Worm (Caenorhabditis elegans): ENCODE measurements around the gene F54A3.2.

Gene F54A3.2

DNA sequence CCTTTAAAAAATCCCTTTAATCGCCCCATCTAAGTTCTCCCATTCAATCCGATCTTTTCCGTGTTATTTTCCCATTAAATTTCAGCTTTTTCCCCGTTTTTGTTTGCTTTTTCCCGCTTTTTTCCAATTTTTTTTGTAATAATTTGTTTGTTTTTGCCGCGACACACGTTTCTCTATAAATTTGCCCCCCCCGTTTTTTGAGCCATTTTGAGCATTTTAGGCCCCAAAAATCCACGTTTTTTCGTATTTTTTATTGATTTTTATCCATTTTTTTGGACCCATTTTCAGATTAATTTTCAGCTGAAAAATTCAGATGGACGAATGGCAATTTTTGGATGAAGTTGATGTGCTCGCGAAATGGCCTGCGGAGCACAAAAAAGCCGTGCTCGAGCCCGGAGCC is at the start of gene F54A3.2:
Gene F54A3.2 (plus strand): TSS at position 301 of the 400 bp plus-strand sequence.
- no peak for TF ChIP-seq fkh-6 (tag; optimal IDR thresholded peaks at IDR 0.05)
- no peak for TF ChIP-seq unc-86 (tag; optimal IDR thresholded peaks at IDR 0.05)
- no peak for TF ChIP-seq lin-11 (tag; optimal IDR thresholded peaks at IDR 0.05)
- no peak for TF ChIP-seq pax-1 (tag; optimal IDR thresholded peaks at IDR 0.05)
- TF ChIP-seq ama-1 (optimal IDR thresholded peaks at IDR 0.05) = no peak
- no peak for TF ChIP-seq ttx-3 (tag; optimal IDR thresholded peaks at IDR 0.05)
- TF ChIP-seq ets-4 (tag; optimal IDR thresholded peaks at IDR 0.05) = no peak
- no peak for TF ChIP-seq Y22D7AL.16 (tag; optimal IDR thresholded peaks at IDR 0.05)
- TF ChIP-seq ceh-45 (GFP tag; IDR thresholded peaks at IDR 0.05) = no peak
- TF ChIP-seq ceh-18 (tag; optimal IDR thresholded peaks at IDR 0.05) = no peak
- TF ChIP-seq che-1 (tag; optimal IDR thresholded peaks at IDR 0.05) = no peak
- TF ChIP-seq dve-1 (tag; optimal IDR thresholded peaks at IDR 0.05) = no peak
- no peak for TF ChIP-seq tbx-2 (tag; optimal IDR thresholded peaks at IDR 0.05)
- no peak for TF ChIP-seq ahr-1 (tag; optimal IDR thresholded peaks at IDR 0.05)
- TF ChIP-seq nhr-232 (tag; optimal IDR thresholded peaks at IDR 0.05) = no peak
- TF ChIP-seq syd-9 (tag; optimal IDR thresholded peaks at IDR 0.05) = no peak
- no peak for TF ChIP-seq zip-5 (tag; optimal IDR thresholded peaks at IDR 0.05)

DNA sequence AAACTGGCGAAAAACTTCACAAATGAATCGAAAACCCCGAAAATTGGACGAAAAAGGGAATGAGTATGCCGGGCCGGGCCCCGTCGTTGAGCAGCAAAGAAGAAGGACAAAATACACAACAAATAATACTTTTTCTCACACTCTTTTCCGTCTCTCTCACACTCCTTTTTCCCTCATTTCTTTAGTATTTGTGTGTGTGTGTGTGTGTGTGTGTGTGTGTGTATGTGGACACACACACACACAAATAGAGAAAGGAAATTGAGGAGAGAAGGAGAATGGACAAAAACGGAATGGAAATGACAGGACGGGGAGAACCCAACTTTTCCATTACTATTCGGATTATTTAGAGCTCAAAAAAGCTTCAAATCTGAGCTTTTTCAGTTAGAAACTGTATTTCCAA is 47.9 kb upstream of the F54A3.2 start:
- TF ChIP-seq ceh-31 (tag; optimal IDR thresholded peaks at IDR 0.05) (peak; percentile 47), syd-9 (tag; optimal IDR thresholded peaks at IDR 0.05) (no peak), fkh-10 (GFP tag; optimal IDR thresholded peaks at IDR 0.05) (no peak), elt-2 (tag; optimal IDR thresholded peaks at IDR 0.05) (peak; percentile 9), nfya-1 (tag; optimal IDR thresholded peaks at IDR 0.05) (peak; percentile 40), tbx-2 (tag; optimal IDR thresholded peaks at IDR 0.05) (peak; percentile 52), dve-1 (tag; optimal IDR thresholded peaks at IDR 0.05) (peak; percentile 14), ceh-34 (tag; optimal IDR thresholded peaks at IDR 0.05) (peak; percentile 27), unc-42 (tag; optimal IDR thresholded peaks at IDR 0.05) (peak; percentile 53), unc-3 (GFP tag; conservative IDR thresholded peaks at IDR 0.05) (no peak), unc-3 (tag; optimal IDR thresholded peaks at IDR 0.05) (no peak)

DNA sequence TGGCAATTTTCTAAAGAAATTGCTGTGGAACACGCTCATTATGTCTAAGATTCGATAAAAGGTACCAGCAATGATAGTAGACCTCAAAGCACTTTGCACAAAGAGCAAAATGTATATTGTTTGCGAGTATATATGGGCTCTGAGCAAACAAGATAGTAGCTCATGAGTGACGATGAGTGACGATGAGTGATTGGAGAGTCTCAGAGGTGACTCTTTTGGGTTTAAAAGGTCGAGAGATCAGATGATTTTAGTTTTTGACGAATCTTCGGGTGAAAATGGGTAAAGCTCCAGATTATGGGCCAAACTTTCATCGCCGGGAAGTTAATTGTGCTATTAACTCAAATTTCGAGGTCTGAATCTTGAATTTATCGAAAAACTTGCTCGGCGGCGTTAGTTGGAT is 46.7 kb upstream of the F54A3.2 start:
- TF ChIP-seq T23F11.4 (GFP tag; optimal IDR thresholded peaks at IDR 0.05) (no peak), nhr-232 (tag; optimal IDR thresholded peaks at IDR 0.05) (no peak), nhr-11 (tag; optimal IDR thresholded peaks at IDR 0.05) (no peak)

DNA sequence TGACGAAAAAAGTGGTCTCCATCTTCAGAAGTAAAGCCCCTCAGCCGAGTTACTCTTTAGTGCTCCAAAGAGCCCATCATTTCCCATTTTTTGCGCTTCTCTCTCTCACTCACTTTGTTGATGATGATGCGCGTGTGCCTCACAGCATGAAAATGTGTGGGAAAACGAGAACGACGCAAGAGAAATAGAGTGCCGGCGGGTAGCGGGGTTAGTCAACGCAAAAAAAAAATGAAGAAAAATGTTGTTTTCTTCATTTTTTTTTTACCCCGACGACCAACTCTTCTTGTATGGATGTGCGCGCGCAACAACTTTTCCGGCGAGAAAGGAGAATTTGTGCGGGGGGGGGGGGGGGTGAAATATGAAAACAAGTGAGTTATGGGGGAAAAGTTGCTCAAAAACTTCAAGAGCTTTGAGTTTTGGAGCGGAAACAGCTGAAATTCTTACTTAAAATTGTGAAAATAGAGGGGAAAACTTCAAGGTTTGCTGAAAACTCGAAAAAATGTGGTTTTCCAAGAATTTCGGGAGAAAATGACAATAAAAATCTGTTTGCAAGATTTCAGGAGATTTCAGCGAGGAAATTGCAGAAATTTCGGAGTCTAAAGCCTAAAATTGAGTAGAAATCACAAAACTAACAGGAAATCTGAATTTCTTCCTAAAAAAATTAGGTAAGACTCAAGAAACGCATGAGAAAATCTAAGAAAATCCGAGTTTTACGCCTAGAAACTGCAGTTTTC is 45.7 kb upstream of the F54A3.2 start, which contains the start of gene C33C12.1:
Gene C33C12.1 (plus strand): TSS at position 684 of the 734 bp plus-strand sequence.
- peak; percentile 50 for TF ChIP-seq unc-42 (tag; optimal IDR thresholded peaks at IDR 0.05)
- TF ChIP-seq nhr-11 (tag; optimal IDR thresholded peaks at IDR 0.05) = no peak
- TF ChIP-seq tbx-2 (tag; optimal IDR thresholded peaks at IDR 0.05) = no peak
- TF ChIP-seq hlh-15 (tag; optimal IDR thresholded peaks at IDR 0.05) = no peak

DNA sequence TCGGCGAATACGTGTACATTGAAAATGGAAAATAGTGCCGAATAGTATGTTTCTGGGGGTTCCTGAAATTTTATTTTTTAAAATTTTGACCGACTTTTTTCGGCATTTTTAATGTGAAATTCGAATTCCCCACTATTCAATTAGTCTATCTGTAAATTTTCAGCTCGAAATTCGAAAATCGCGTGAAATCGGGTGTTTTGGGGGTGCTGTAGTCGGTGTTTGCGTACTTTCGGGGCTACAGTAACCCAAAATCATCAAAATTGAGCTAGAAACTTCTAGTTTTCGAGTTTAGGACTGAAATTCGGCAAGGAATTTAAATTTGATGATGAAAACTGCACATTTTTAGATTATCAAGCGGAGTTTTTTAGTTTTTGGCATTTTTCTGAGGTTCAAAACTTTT is 41.3 kb upstream of the F54A3.2 start:
- no peak for TF ChIP-seq unc-42 (tag; optimal IDR thresholded peaks at IDR 0.05)
- TF ChIP-seq ceh-45 (GFP tag; IDR thresholded peaks at IDR 0.05) = no peak
- no peak for TF ChIP-seq tbx-7 (tag; optimal IDR thresholded peaks at IDR 0.05)
- TF ChIP-seq ama-1 (optimal IDR thresholded peaks at IDR 0.05) = no peak

DNA sequence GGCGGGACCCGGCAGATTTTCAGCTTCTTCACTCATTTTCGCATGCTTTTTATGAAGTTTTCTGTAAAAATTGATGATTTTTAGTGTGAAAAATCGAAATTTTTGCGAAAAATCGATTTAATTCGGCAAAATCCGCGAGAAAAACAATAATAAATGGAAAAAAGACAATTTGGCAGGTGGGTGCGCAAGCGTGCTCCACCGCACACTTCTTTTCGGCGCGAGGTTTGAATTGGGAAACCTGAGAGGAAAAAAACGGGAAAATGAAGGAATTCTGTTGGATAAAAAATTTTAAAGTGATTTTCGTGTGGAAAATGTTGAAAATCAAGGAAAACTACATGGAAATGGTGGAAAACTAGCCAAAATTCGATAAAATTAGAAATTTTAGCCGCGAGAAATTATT is 39.4 kb upstream of the F54A3.2 start, which contains the start of gene Y59C2A.2:
Gene Y59C2A.2 (minus strand): TSS at position 61 of the 400 bp plus-strand sequence.
- TF ChIP-seq unc-42 (tag; optimal IDR thresholded peaks at IDR 0.05) (peak; percentile 0), ztf-16 (tag; optimal IDR thresholded peaks at IDR 0.05) (no peak)
